Worm (Caenorhabditis elegans) whole organism, L4 larva: Measurements from ENCODE around the gene K08D8.4.

Source experiments
- R02D3.7 ChIP-seq: fragments of 150-350 bp; sonication (generic microtip); optimal IDR thresholded peaks from 3 replicates; lab custom pipeline; 2014; ENCODE audit warnings: missing biosample characterization, missing genetic modification characterization
- lin-13 ChIP-seq: fragments of 150-350 bp; optimal IDR thresholded peaks from 2 replicates; lab custom pipeline; 2014; ENCODE audit warnings: missing biosample characterization, missing genetic modification reagents, missing genetic modification characterization
- nhr-237 ChIP-seq: sonication (generic microtip); optimal IDR thresholded peaks from 2 replicates; lab custom pipeline; 2017; ENCODE audit warnings: missing biosample characterization, missing genetic modification characterization
- pqm-1 ChIP-seq: sonication (generic microtip); optimal IDR thresholded peaks from 2 replicates; lab custom pipeline; 2017; ENCODE audit warnings: missing biosample characterization, missing genetic modification characterization
- snpc-4 ChIP-seq: fragments of 150-350 bp; optimal IDR thresholded peaks from 2 replicates; lab custom pipeline; 2014; ENCODE audit warnings: missing biosample characterization, missing genetic modification characterization
- unc-62 ChIP-seq, 3 experiments: fragments of 150-350 bp in 1 of 3; sonication (generic microtip); optimal IDR thresholded peaks in 2 of 3; peaks in 1 of 3; 1 replicate in 1 of 3; 2 replicates in 2 of 3; lab custom pipeline; 2014 to 2017; ENCODE audit warnings: missing biosample characterization in 3 of 3, missing genetic modification characterization in 3 of 3, missing genetic modification reagents in 3 of 3, missing genotype in 1 of 3
- zip-11 ChIP-seq: fragments of 200-800 bp; sonication (Bioruptor generic); IDR thresholded peaks from 2 replicates; pipeline ENCODE4 v1.3.6; 2022; ENCODE audit warnings: missing genetic modification characterization, missing compliant biosample characterization
- ztf-11 ChIP-seq: fragments of 150-350 bp; optimal IDR thresholded peaks from 2 replicates; lab custom pipeline; 2014; ENCODE audit warnings: missing biosample characterization, missing genetic modification characterization

DNA sequence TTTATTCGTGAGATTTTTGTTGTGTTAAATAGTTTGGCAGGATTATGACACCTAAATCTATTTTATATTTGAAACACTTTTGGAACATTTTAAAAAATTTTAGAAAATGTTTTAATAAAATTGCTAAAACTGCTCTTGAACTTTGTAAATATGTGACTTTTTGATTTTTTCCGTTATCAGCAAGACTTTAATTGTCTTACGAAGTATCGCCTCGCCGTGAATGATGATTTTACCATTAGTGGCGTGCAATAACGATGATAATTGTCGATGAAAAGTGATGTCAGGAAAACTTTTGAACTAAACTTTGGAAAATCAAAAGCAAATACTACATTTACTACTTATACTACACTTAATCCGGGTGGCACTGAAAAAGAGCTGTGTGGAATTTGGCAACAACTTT lies 10.8 kb upstream of the K08D8.4 start:
- no peak for TF ChIP-seq ztf-11 (tag; lab: Kevin White, UChicago)
- TF ChIP-seq unc-62 (GFP tag; optimal IDR thresholded peaks at IDR 0.05 in 1 of 2; lab: Kevin White, UChicago), result peak in 1 of 2 experiments; percentile 22
- TF ChIP-seq unc-62 (tag; optimal IDR thresholded peaks at IDR 0.05; lab: Kevin White, UChicago), result no peak
- no peak for TF ChIP-seq lin-13 (GFP tag; lab: Kevin White, UChicago)
- no peak for TF ChIP-seq zip-11 (GFP tag; lab: Robert Waterston, UW)
- TF ChIP-seq pqm-1 (tag; lab: Kevin White, UChicago), result peak; percentile 25
- no peak for TF ChIP-seq R02D3.7 (tag; lab: Kevin White, UChicago)
- TF ChIP-seq snpc-4 (tag; lab: Kevin White, UChicago), result no peak
- TF ChIP-seq nhr-237 (tag; lab: Kevin White, UChicago), result no peak
